Fruit fly (Drosophila melanogaster) whole organism, prepupa: ENCODE measurements around the gene SIDL.

ENCODE experiments used
- Blimp-1 ChIP-seq: fragments of 200-800 bp; sonication (Bioruptor generic); optimal IDR thresholded peaks from 3 replicates; lab custom pipeline; 2017; ENCODE audit warnings: missing biosample characterization, missing genetic modification characterization, mild to moderate bottlenecking, moderate library complexity, missing genetic modification reagents
- CG10669 ChIP-seq: fragments of 200-800 bp; sonication (Bioruptor generic); optimal IDR thresholded peaks from 3 replicates; lab custom pipeline; 2018; ENCODE audit warnings: missing biosample characterization, mild to moderate bottlenecking, missing genetic modification characterization, moderate library complexity
- CG11294 ChIP-seq: fragments of 200-800 bp; sonication (Bioruptor generic); IDR thresholded peaks from 2 replicates; pipeline ENCODE4 v1.3.6; 2022; ENCODE audit warnings: missing biosample characterization, missing genetic modification characterization
- CG15336 ChIP-seq: fragments of 200-800 bp; sonication (Bioruptor generic); IDR thresholded peaks from 2 replicates; pipeline ENCODE4 v1.3.6; 2022; ENCODE audit warnings: missing biosample characterization, missing genetic modification characterization
- CG1621 ChIP-seq: fragments of 200-800 bp; sonication (Bioruptor generic); optimal IDR thresholded peaks from 3 replicates; lab custom pipeline; 2018; ENCODE audit warnings: missing biosample characterization, mild to moderate bottlenecking, missing genetic modification characterization
- CG16779 ChIP-seq: fragments of 200-800 bp; sonication (Bioruptor generic); optimal IDR thresholded peaks from 3 replicates; lab custom pipeline; 2017; ENCODE audit warnings: missing biosample characterization, mild to moderate bottlenecking, missing genetic modification characterization
- CG3032 ChIP-seq: fragments of 200-800 bp; optimal IDR thresholded peaks from 2 replicates; lab custom pipeline; 2019; ENCODE audit warnings: missing biosample characterization, mild to moderate bottlenecking, missing genetic modification characterization, moderate library complexity
- CG31627 ChIP-seq: fragments of 200-800 bp; sonication (Bioruptor generic); optimal IDR thresholded peaks from 3 replicates; lab custom pipeline; 2016; ENCODE audit warnings: missing biosample characterization, missing genetic modification characterization
- CG32006 ChIP-seq: fragments of 200-800 bp; sonication (Bioruptor generic); optimal IDR thresholded peaks from 3 replicates; lab custom pipeline; 2017; ENCODE audit warnings: missing biosample characterization, mild to moderate bottlenecking, missing genetic modification characterization
- CG34406 ChIP-seq: fragments of 200-800 bp; sonication (Bioruptor generic); optimal IDR thresholded peaks from 3 replicates; lab custom pipeline; 2016; ENCODE audit warnings: missing biosample characterization, missing genetic modification characterization
- CG4318 ChIP-seq: fragments of 200-800 bp; sonication (Bioruptor generic); optimal IDR thresholded peaks from 3 replicates; lab custom pipeline; 2017; ENCODE audit warnings: missing biosample characterization, mild to moderate bottlenecking, missing genetic modification characterization
- CG6163 ChIP-seq: fragments of 200-800 bp; sonication (Bioruptor generic); IDR thresholded peaks from 3 replicates; pipeline ENCODE4 v1.3.6; 2022; ENCODE audit warnings: missing biosample characterization, missing genetic modification characterization
- CG6276 ChIP-seq: fragments of 200-800 bp; sonication (Bioruptor generic); optimal IDR thresholded peaks from 2 replicates; lab custom pipeline; 2017; ENCODE audit warnings: missing biosample characterization, mild to moderate bottlenecking, missing genetic modification characterization
- CG6792 ChIP-seq: fragments of 200-800 bp; sonication (Bioruptor generic); optimal IDR thresholded peaks from 3 replicates; lab custom pipeline; 2016; ENCODE audit warnings: missing biosample characterization, missing genetic modification characterization
- CG6808 ChIP-seq: fragments of 200-800 bp; sonication (Bioruptor generic); optimal IDR thresholded peaks from 3 replicates; lab custom pipeline; 2017; ENCODE audit warnings: missing biosample characterization, missing genetic modification characterization, mild to moderate bottlenecking, moderate library complexity, missing genetic modification reagents
- CG6854 ChIP-seq: fragments of 200-800 bp; sonication (Bioruptor generic); optimal IDR thresholded peaks from 2 replicates; lab custom pipeline; 2017; ENCODE audit warnings: missing biosample characterization, mild to moderate bottlenecking, missing genetic modification characterization
- CG7368 ChIP-seq: fragments of 200-800 bp; sonication (Bioruptor generic); optimal IDR thresholded peaks from 3 replicates; lab custom pipeline; 2016; ENCODE audit warnings: missing biosample characterization, missing genetic modification characterization
- CG8632 ChIP-seq: fragments of 200-800 bp; sonication (Bioruptor generic); optimal IDR thresholded peaks from 3 replicates; lab custom pipeline; 2016; ENCODE audit warnings: missing biosample characterization, missing genetic modification characterization
- Eip75B ChIP-seq: fragments of 200-800 bp; sonication (Bioruptor generic); optimal IDR thresholded peaks from 3 replicates; lab custom pipeline; 2016; ENCODE audit warnings: missing biosample characterization, missing genetic modification characterization
- Eip78C ChIP-seq: fragments of 200-800 bp; sonication (Bioruptor generic); peaks from one replicate; lab custom pipeline; 2016; ENCODE audit warnings: missing biosample characterization, missing genetic modification characterization
- Ets96B ChIP-seq: fragments of 200-800 bp; optimal IDR thresholded peaks from 2 replicates; lab custom pipeline; 2019; ENCODE audit warnings: missing biosample characterization, mild to moderate bottlenecking, missing genetic modification characterization, moderate library complexity
- Gug ChIP-seq: fragments of 200-800 bp; sonication (Bioruptor generic); IDR thresholded peaks from 2 replicates; pipeline ENCODE4 v1.3.6; 2022; ENCODE audit warnings: missing biosample characterization, missing genetic modification characterization
- Hr39 ChIP-seq: fragments of 200-800 bp; sonication (Bioruptor generic); optimal IDR thresholded peaks from 2 replicates; lab custom pipeline; 2016; ENCODE audit warnings: missing biosample characterization, missing genetic modification characterization
- Hr4 ChIP-seq: fragments of 200-800 bp; sonication (Bioruptor generic); optimal IDR thresholded peaks from 3 replicates; lab custom pipeline; 2016; ENCODE audit warnings: missing biosample characterization, missing genetic modification characterization
- Lpt ChIP-seq: fragments of 200-800 bp; sonication (Bioruptor generic); optimal IDR thresholded peaks from 3 replicates; lab custom pipeline; 2016; ENCODE audit warnings: missing biosample characterization, missing genetic modification characterization
- Met ChIP-seq: fragments of 200-800 bp; sonication (Bioruptor generic); optimal IDR thresholded peaks from 3 replicates; lab custom pipeline; 2016; ENCODE audit warnings: missing biosample characterization, missing genetic modification characterization
- Smox ChIP-seq: fragments of 200-800 bp; sonication (Bioruptor generic); optimal IDR thresholded peaks from 3 replicates; lab custom pipeline; 2016; ENCODE audit warnings: missing biosample characterization, missing genetic modification characterization
- Sox102F ChIP-seq: fragments of 200-800 bp; sonication (Bioruptor generic); optimal IDR thresholded peaks from 2 replicates; lab custom pipeline; 2016; ENCODE audit warnings: missing biosample characterization, mild to moderate bottlenecking, missing genetic modification characterization
- Sox14 ChIP-seq: fragments of 200-800 bp; sonication (Bioruptor generic); optimal IDR thresholded peaks from 3 replicates; lab custom pipeline; 2016; ENCODE audit warnings: missing biosample characterization, missing genetic modification characterization
- Sox15 ChIP-seq: fragments of 200-800 bp; sonication (Bioruptor generic); optimal IDR thresholded peaks from 3 replicates; lab custom pipeline; 2016; ENCODE audit warnings: missing biosample characterization, missing genetic modification characterization
- achi ChIP-seq: fragments of 200-800 bp; sonication (Bioruptor generic); optimal IDR thresholded peaks from 3 replicates; lab custom pipeline; 2016; ENCODE audit warnings: missing biosample characterization, missing genetic modification characterization
- cyc ChIP-seq: fragments of 200-800 bp; sonication (Bioruptor generic); optimal IDR thresholded peaks from 3 replicates; lab custom pipeline; 2016; ENCODE audit warnings: missing biosample characterization, missing genetic modification characterization
- dac ChIP-seq: fragments of 200-800 bp; sonication (Bioruptor generic); optimal IDR thresholded peaks from 2 replicates; lab custom pipeline; 2017; ENCODE audit warnings: missing biosample characterization, mild to moderate bottlenecking, missing genetic modification characterization
- eg ChIP-seq: fragments of 200-800 bp; sonication (Bioruptor generic); IDR thresholded peaks from 3 replicates; pipeline ENCODE4 v1.3.6; 2022; ENCODE audit warnings: missing biosample characterization, missing genetic modification characterization
- esn ChIP-seq: fragments of 200-800 bp; sonication (Bioruptor generic); optimal IDR thresholded peaks from 2 replicates; lab custom pipeline; 2016; ENCODE audit warnings: missing biosample characterization, mild to moderate bottlenecking, missing genetic modification characterization, moderate library complexity
- fd59A ChIP-seq: fragments of 200-800 bp; sonication (Bioruptor generic); optimal IDR thresholded peaks from 2 replicates; lab custom pipeline; 2017; ENCODE audit warnings: missing biosample characterization, mild to moderate bottlenecking, missing genetic modification characterization, missing genetic modification reagents
- fd85E ChIP-seq: fragments of 200-800 bp; sonication (Bioruptor generic); optimal IDR thresholded peaks from 3 replicates; lab custom pipeline; 2016; ENCODE audit warnings: missing biosample characterization, missing genetic modification characterization
- fkh ChIP-seq: fragments of 200-800 bp; sonication (Bioruptor generic); optimal IDR thresholded peaks from 3 replicates; lab custom pipeline; 2017; ENCODE audit warnings: missing biosample characterization, mild to moderate bottlenecking, missing genetic modification characterization, moderate library complexity
- pdm3 ChIP-seq: fragments of 200-800 bp; sonication (Bioruptor generic); optimal IDR thresholded peaks from 3 replicates; lab custom pipeline; 2016; ENCODE audit warnings: missing biosample characterization, missing genetic modification characterization
- ss ChIP-seq, 2 experiments: fragments of 200-800 bp; sonication (Bioruptor generic); optimal IDR thresholded peaks; 2 replicates in 1 of 2; 3 replicates in 1 of 2; lab custom pipeline; 2017 to 2018; ENCODE audit warnings: mild to moderate bottlenecking in 2 of 2, missing biosample characterization in 2 of 2, missing genetic modification characterization in 2 of 2, moderate library complexity in 1 of 2
- svp ChIP-seq: fragments of 200-800 bp; sonication (Bioruptor generic); peaks from one replicate; lab custom pipeline; 2016; ENCODE audit warnings: missing biosample characterization, missing genetic modification characterization
- topi ChIP-seq: fragments of 200-800 bp; sonication (Bioruptor generic); optimal IDR thresholded peaks from 3 replicates; lab custom pipeline; 2016; ENCODE audit warnings: missing biosample characterization, missing genetic modification characterization
- vri ChIP-seq: fragments of 200-800 bp; sonication (Bioruptor generic); optimal IDR thresholded peaks from 3 replicates; lab custom pipeline; 2016; ENCODE audit warnings: missing biosample characterization, mild to moderate bottlenecking, missing genetic modification characterization

SIDL gene

DNA sequence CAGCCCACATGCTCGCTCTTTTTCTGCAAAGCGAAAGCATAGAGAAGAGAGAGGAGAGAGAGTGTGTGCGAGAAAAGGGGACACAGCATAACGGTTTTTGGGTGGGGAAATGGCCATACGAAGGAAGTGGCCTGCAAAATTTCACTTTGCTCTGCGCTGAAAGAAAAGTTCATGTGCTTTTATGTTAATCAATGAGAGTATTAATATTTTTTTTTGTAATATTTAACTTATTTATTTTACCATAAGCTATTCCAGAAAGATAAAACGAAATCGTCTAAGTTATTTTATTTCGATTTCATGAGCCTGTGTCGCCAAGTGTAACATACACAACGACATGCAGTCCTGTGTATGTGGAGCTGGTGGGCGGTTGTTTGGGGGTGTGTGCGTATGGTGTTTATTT lies 31.8 kb upstream of the SIDL start (continued):
- TF ChIP-seq dac (GFP tag; lab: Kevin White, UChicago), result no peak
- peak; percentile 56 for TF ChIP-seq Hr4
- no peak for TF ChIP-seq vri (GFP tag; lab: Kevin White, UChicago)
- peak; percentile 58 for TF ChIP-seq Gug (GFP tag; lab: Robert Waterston, UW)
- TF ChIP-seq CG6163, result peak; percentile 80
- TF ChIP-seq topi (GFP tag; lab: Kevin White, UChicago), result peak; percentile 48
- TF ChIP-seq fkh (GFP tag; lab: Kevin White, UChicago), result no peak
- TF ChIP-seq Ets96B (tag; lab: Kevin White, UChicago), result no peak
- TF ChIP-seq CG7368 (GFP tag; lab: Kevin White, UChicago), result no peak
- peak; percentile 72 for TF ChIP-seq svp (GFP tag; lab: Kevin White, UChicago)
- TF ChIP-seq CG6808 (GFP tag; lab: Kevin White, UChicago), result no peak
- peak; percentile 74; the same call in 1 of the 3 replicates for TF ChIP-seq eg (GFP tag; lab: Robert Waterston, UW)
- no peak for TF ChIP-seq Lpt (GFP tag; lab: Kevin White, UChicago)
- TF ChIP-seq Blimp-1, result no peak
- TF ChIP-seq CG6854 (GFP tag; lab: Kevin White, UChicago), result no peak
- peak; percentile 65; the same call in 1 of the 2 replicates for TF ChIP-seq CG11294 (GFP tag; lab: Robert Waterston, UW)
- no peak for TF ChIP-seq esn (GFP tag; lab: Kevin White, UChicago)
- peak; percentile 50 for TF ChIP-seq Eip75B (GFP tag; lab: Kevin White, UChicago)
- TF ChIP-seq CG1621, result no peak
- no peak for TF ChIP-seq Sox14 (GFP tag; lab: Kevin White, UChicago)
- no peak for TF ChIP-seq CG16779 (tag; lab: Kevin White, UChicago)
- TF ChIP-seq pdm3 (GFP tag; lab: Kevin White, UChicago), result no peak
- peak; percentile 3 for TF ChIP-seq CG31627
- TF ChIP-seq achi, result peak; percentile 72
- TF ChIP-seq Hr39, result peak; percentile 21
- peak; percentile 73 for TF ChIP-seq CG32006 (GFP tag; lab: Kevin White, UChicago)
- no peak for TF ChIP-seq CG3032 (tag; lab: Kevin White, UChicago)
- TF ChIP-seq, all 60 proteins: peak for 24

DNA sequence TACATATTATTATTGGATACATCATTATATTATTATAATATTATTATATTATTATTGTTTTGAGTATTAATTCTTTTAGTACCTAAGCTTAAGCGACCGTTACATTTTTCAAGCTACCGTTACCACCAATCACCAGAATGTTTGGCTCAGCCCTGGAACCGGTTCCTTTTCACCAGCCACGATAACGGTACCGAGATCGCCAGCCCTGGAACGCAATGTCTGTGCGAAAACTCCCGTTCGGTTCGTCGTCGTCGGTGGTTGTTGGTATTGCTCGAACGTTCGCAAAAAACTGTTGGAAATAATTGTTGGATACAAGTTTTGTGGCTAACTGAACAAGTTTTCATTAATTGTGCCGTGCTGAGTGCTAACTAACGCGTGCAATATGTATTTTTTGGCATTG lies 31.1 kb upstream of the SIDL start, which contains the start of gene CG42404:
Gene CG42404, plus strand, starts transcription at position 360 of the 400 bp plus-strand sequence.
- no peak for TF ChIP-seq CG16779 (tag; lab: Kevin White, UChicago)
- no peak for TF ChIP-seq CG34406 (GFP tag; lab: Kevin White, UChicago)
- peak; percentile 2 for TF ChIP-seq svp (GFP tag; lab: Kevin White, UChicago)
- no peak for TF ChIP-seq CG8632
- TF ChIP-seq, all 60 proteins: peak for 1

DNA sequence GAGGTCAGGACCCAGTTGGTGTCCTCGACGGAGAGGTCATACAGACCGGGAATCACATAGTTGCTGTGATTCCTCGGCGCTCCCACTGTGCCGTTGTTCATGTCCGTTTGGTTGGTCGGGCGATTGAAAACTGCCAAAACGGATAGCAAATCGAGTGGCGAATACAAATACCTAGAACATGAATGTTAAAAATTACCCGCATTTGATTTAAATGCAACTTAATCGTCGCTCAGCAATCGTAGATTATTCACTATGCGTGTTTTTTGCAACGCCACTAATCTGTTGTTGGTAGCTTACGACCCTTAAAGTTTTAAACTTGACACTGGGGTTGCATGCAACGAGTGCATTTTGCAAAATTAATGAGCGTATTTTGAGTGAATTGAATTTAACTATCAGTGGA lies 30.4 kb upstream of the SIDL start, which contains the start of gene Amt:
Gene Amt, minus strand, starts transcription at position 101 of the 400 bp plus-strand sequence.
- TF ChIP-seq CG31627, result no peak
- no peak for TF ChIP-seq CG4318 (GFP tag; lab: Kevin White, UChicago)
- TF ChIP-seq Gug (GFP tag; lab: Robert Waterston, UW), result no peak
- no peak for TF ChIP-seq fd59A (GFP tag; lab: Kevin White, UChicago)
- no peak for TF ChIP-seq CG6276 (GFP tag; lab: Kevin White, UChicago)
- TF ChIP-seq CG1621, result no peak
- TF ChIP-seq Eip75B (GFP tag; lab: Kevin White, UChicago), result no peak
- TF ChIP-seq CG16779 (tag; lab: Kevin White, UChicago), result no peak
- TF ChIP-seq Ets96B (tag; lab: Kevin White, UChicago), result no peak
- no peak for TF ChIP-seq CG6854 (GFP tag; lab: Kevin White, UChicago)
- no peak for TF ChIP-seq Lpt (GFP tag; lab: Kevin White, UChicago)
- no peak for TF ChIP-seq dac (GFP tag; lab: Kevin White, UChicago)
- no peak for TF ChIP-seq Smox (GFP tag; lab: Kevin White, UChicago)
- no peak for TF ChIP-seq svp (GFP tag; lab: Kevin White, UChicago)

DNA sequence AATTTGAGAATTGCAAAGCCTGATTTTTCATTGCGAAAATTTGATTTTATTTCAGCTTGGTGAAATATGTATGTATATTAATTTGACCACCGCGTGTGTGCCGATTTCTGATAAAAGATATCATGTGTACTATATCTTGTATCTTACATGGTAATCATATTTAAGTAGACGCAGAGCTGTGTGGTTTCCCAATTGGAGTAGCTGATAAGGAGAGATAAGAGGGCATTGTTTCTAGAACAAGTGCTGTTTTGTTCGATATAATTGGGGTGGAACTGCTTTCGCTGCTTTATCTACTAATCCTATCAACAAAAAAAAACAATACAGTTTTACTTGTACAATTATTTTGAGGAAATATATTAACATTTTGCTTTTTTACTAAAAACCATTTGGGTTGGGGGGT lies 27.9 kb upstream of the SIDL start:
- TF ChIP-seq CG15336 (GFP tag; lab: Robert Waterston, UW) (no peak), CG11294 (GFP tag; lab: Robert Waterston, UW) (no peak), CG6276 (GFP tag; lab: Kevin White, UChicago) (no peak), CG10669 (GFP tag; lab: Kevin White, UChicago) (no peak), CG32006 (GFP tag; lab: Kevin White, UChicago) (no peak), Sox102F (peak; percentile 2), Sox15 (GFP tag; lab: Kevin White, UChicago) (no peak), Sox14 (GFP tag; lab: Kevin White, UChicago) (no peak), Hr39 (no peak), CG4318 (GFP tag; lab: Kevin White, UChicago) (no peak), CG6792 (no peak), Eip78C (GFP tag; lab: Kevin White, UChicago) (peak; percentile 45), ss (GFP tag; optimal IDR thresholded peaks at IDR 0.05; lab: Kevin White, UChicago) (no peak), CG6808 (GFP tag; lab: Kevin White, UChicago) (no peak), CG8632 (no peak), Met (GFP tag; lab: Kevin White, UChicago) (peak; percentile 13), vri (GFP tag; lab: Kevin White, UChicago) (no peak), fd85E (no peak), cyc (GFP tag; lab: Kevin White, UChicago) (no peak), esn (GFP tag; lab: Kevin White, UChicago) (peak; percentile 2), Lpt (GFP tag; lab: Kevin White, UChicago) (no peak), Ets96B (tag; lab: Kevin White, UChicago) (no peak), fd59A (GFP tag; lab: Kevin White, UChicago) (no peak), CG3032 (tag; lab: Kevin White, UChicago) (no peak)
